Fruit fly (Drosophila melanogaster): Measurements from ENCODE around the gene Lip1.

Lip1 gene

dm6 chr2L:10703281-10703680 is 1.9 kb upstream of the Lip1 start, which contains the start of gene CG6415 (continued):
- TF ChIP-seq eyg (GFP tag; optimal IDR thresholded peaks at IDR 0.05) (peak; percentile 32), otp (GFP tag; IDR thresholded peaks at IDR 0.05) (peak; percentile 76; the same call in 2 of the 3 replicates), pnt (GFP tag; optimal IDR thresholded peaks at IDR 0.05) (peak; percentile 32), salm (tag; optimal IDR thresholded peaks at IDR 0.05) (peak; percentile 47), HHEX (GFP tag; optimal IDR thresholded peaks at IDR 0.05) (peak; percentile 70), sug (tag; optimal IDR thresholded peaks at IDR 0.05) (peak; percentile 92), CG4730 (GFP tag; IDR thresholded peaks at IDR 0.05) (peak; percentile 54), CG17186 (GFP tag; optimal IDR thresholded peaks at IDR 0.05) (no peak), Side (GFP tag; optimal IDR thresholded peaks at IDR 0.05) (peak; percentile 44), Xbp1 (GFP tag; optimal IDR thresholded peaks at IDR 0.05) (peak; percentile 76), pros (GFP tag; optimal IDR thresholded peaks at IDR 0.05) (no peak), CG9215 (GFP tag; IDR thresholded peaks at IDR 0.05) (peak; percentile 67), gfzf (GFP tag; optimal IDR thresholded peaks at IDR 0.05) (no peak), caup (GFP tag; optimal IDR thresholded peaks at IDR 0.05; ENCODE audit: severe bottlenecking) (peak; percentile 57), gt (GFP tag; IDR thresholded peaks at IDR 0.05) (no peak), CG8089 (GFP tag; optimal IDR thresholded peaks at IDR 0.05) (peak; percentile 44), CG18764 (GFP tag; optimal IDR thresholded peaks at IDR 0.05) (peak; percentile 65), ftz-f1 (GFP tag; optimal IDR thresholded peaks at IDR 0.05) (no peak), CG2712 (tag; optimal IDR thresholded peaks at IDR 0.05) (peak; percentile 84), Adf1 (GFP tag; IDR thresholded peaks at IDR 0.05) (no peak), Camta (GFP tag; optimal IDR thresholded peaks at IDR 0.05) (peak; percentile 64), sr (GFP tag; IDR thresholded peaks at IDR 0.05) (no peak), CHES-1-like (GFP tag; optimal IDR thresholded peaks at IDR 0.05) (peak; percentile 14), HLHmδ (GFP tag; optimal IDR thresholded peaks at IDR 0.05) (no peak), Hmx (GFP tag; optimal IDR thresholded peaks at IDR 0.05) (no peak), nom (GFP tag; optimal IDR thresholded peaks at IDR 0.05) (no peak), CG12155 (GFP tag; optimal IDR thresholded peaks at IDR 0.05) (peak; percentile 70), CG8765 (GFP tag; IDR thresholded peaks at IDR 0.05) (peak; percentile 41; the same call in 1 of the 2 replicates), az2 (GFP tag; optimal IDR thresholded peaks at IDR 0.05) (peak; percentile 75), bsh (GFP tag; optimal IDR thresholded peaks at IDR 0.05) (peak in 1 of 2 experiments; percentile 83), CG6654 (GFP tag; optimal IDR thresholded peaks at IDR 0.05) (peak; percentile 31), org-1 (GFP tag; optimal IDR thresholded peaks at IDR 0.05) (peak; percentile 55), gce (GFP tag; IDR thresholded peaks at IDR 0.05) (peak; percentile 56; the same call in 1 of the 3 replicates), ranshi (GFP tag; IDR thresholded peaks at IDR 0.05) (peak; percentile 64), Hr39 (optimal IDR thresholded peaks at IDR 0.05) (no peak), kni (GFP tag; optimal IDR thresholded peaks at IDR 0.05) (no peak), cato (GFP tag; optimal IDR thresholded peaks at IDR 0.05; ENCODE audit: borderline replicate concordance) (peak; percentile 4), NfI (GFP tag; optimal IDR thresholded peaks at IDR 0.05) (peak; percentile 60), Mrtf (GFP tag; IDR thresholded peaks at IDR 0.05) (peak; percentile 57; the same call in 2 of the 3 replicates), Sry-β (GFP tag; optimal IDR thresholded peaks at IDR 0.05) (no peak), Chrac-16 (GFP tag; optimal IDR thresholded peaks at IDR 0.05) (peak; percentile 73), fu2 (GFP tag; optimal IDR thresholded peaks at IDR 0.05) (peak; percentile 61), CG30403 (GFP tag; optimal IDR thresholded peaks at IDR 0.05) (peak; percentile 69), CG8359 (GFP tag; optimal IDR thresholded peaks at IDR 0.05; ENCODE audit: borderline replicate concordance) (peak; percentile 43), CG1602 (GFP tag; optimal IDR thresholded peaks at IDR 0.05) (peak; percentile 48), esg (GFP tag; conservative IDR thresholded peaks at IDR 0.05) (peak; percentile 46; the same call in 1 of the 2 replicates), CG15269 (tag; optimal IDR thresholded peaks at IDR 0.05) (peak; percentile 75), CG7357 (GFP tag; IDR thresholded peaks at IDR 0.05) (peak; percentile 72), so (GFP tag; IDR thresholded peaks at IDR 0.05) (peak; percentile 76), CrebB (tag; optimal IDR thresholded peaks at IDR 0.05) (peak; percentile 42), dm (GFP tag; optimal IDR thresholded peaks at IDR 0.05) (peak; percentile 39), h (optimal IDR thresholded peaks at IDR 0.05) (no peak)
